Fruit fly (Drosophila melanogaster) whole organism, embryonic: ENCODE results near the gene Cralbp.

Experiments
- Aef1 ChIP-seq: fragments of 200-800 bp; sonication (Bioruptor generic); IDR thresholded peaks from 3 replicates; pipeline ENCODE4 v1.3.6; 2022; ENCODE audit warnings: missing biosample characterization, missing genetic modification characterization
- CG10267 ChIP-seq: fragments of 200-800 bp; sonication (Bioruptor generic); optimal IDR thresholded peaks from 2 replicates; lab custom pipeline; 2018; ENCODE audit warnings: missing biosample characterization, mild to moderate bottlenecking, missing genetic modification characterization, moderate library complexity
- CG10274 ChIP-seq: fragments of 200-800 bp; sonication (Bioruptor generic); optimal IDR thresholded peaks from 3 replicates; lab custom pipeline; 2017; ENCODE audit warnings: missing biosample characterization, mild to moderate bottlenecking, missing genetic modification characterization
- CG10431 ChIP-seq: fragments of 200-800 bp; sonication (Bioruptor generic); optimal IDR thresholded peaks from 3 replicates; lab custom pipeline; 2018; ENCODE audit warnings: missing biosample characterization, mild to moderate bottlenecking, missing genetic modification characterization
- CG10543 ChIP-seq: fragments of 200-800 bp; sonication (Bioruptor generic); optimal IDR thresholded peaks from 3 replicates; lab custom pipeline; 2017; ENCODE audit warnings: missing biosample characterization, mild to moderate bottlenecking, missing genetic modification characterization, moderate library complexity
- CG12942 ChIP-seq: fragments of 200-800 bp; sonication (Bioruptor generic); optimal IDR thresholded peaks from 3 replicates; lab custom pipeline; 2016; ENCODE audit warnings: missing biosample characterization, missing genetic modification characterization
- CG13123 ChIP-seq: fragments of 200-800 bp; sonication (Bioruptor generic); optimal IDR thresholded peaks from 2 replicates; lab custom pipeline; 2016; ENCODE audit warnings: missing biosample characterization, missing genetic modification characterization
- CG15269 ChIP-seq: fragments of 200-800 bp; sonication (Bioruptor generic); optimal IDR thresholded peaks from 2 replicates; lab custom pipeline; 2018; ENCODE audit warnings: missing biosample characterization, mild to moderate bottlenecking, missing genetic modification characterization, moderate library complexity
- CG1647 ChIP-seq: fragments of 200-800 bp; sonication (Bioruptor generic); optimal IDR thresholded peaks from 3 replicates; lab custom pipeline; 2016; ENCODE audit warnings: missing biosample characterization, missing genetic modification characterization
- CG16813 ChIP-seq: fragments of 200-800 bp; sonication (Bioruptor generic); IDR thresholded peaks from 3 replicates; pipeline ENCODE4 v1.3.6; 2022; ENCODE audit warnings: missing biosample characterization, missing genetic modification characterization; ENCODE audit not compliant: partially characterized antibody
- CG16815 ChIP-seq: fragments of 200-800 bp; sonication (Bioruptor generic); optimal IDR thresholded peaks from 3 replicates; lab custom pipeline; 2017; ENCODE audit warnings: missing biosample characterization, mild to moderate bottlenecking, missing genetic modification characterization
- CG16863 ChIP-seq: fragments of 200-800 bp; sonication (Bioruptor generic); optimal IDR thresholded peaks from 3 replicates; lab custom pipeline; 2016; ENCODE audit warnings: missing biosample characterization, missing genetic modification characterization
- CG18619 ChIP-seq: fragments of 200-800 bp; sonication (Bioruptor generic); optimal IDR thresholded peaks from 3 replicates; lab custom pipeline; 2017; ENCODE audit warnings: missing biosample characterization, mild to moderate bottlenecking, missing genetic modification characterization
- CG2120 ChIP-seq: fragments of 200-800 bp; sonication (Bioruptor generic); optimal IDR thresholded peaks from 3 replicates; lab custom pipeline; 2016; ENCODE audit warnings: missing biosample characterization, missing genetic modification characterization
- CG30403 ChIP-seq: fragments of 200-800 bp; sonication (Bioruptor generic); optimal IDR thresholded peaks from 3 replicates; lab custom pipeline; 2016; ENCODE audit warnings: missing biosample characterization, missing genetic modification characterization
- CG3281 ChIP-seq: fragments of 200-800 bp; sonication (Bioruptor generic); optimal IDR thresholded peaks from 3 replicates; lab custom pipeline; 2017; ENCODE audit warnings: missing biosample characterization, mild to moderate bottlenecking, missing genetic modification characterization
- CG33213 ChIP-seq: fragments of 200-800 bp; sonication (Bioruptor generic); optimal IDR thresholded peaks from 3 replicates; lab custom pipeline; 2016; ENCODE audit warnings: missing biosample characterization, missing genetic modification characterization
- CG3407 ChIP-seq: fragments of 200-800 bp; sonication (Bioruptor generic); optimal IDR thresholded peaks from 2 replicates; lab custom pipeline; 2018; ENCODE audit warnings: missing biosample characterization, mild to moderate bottlenecking, missing genetic modification characterization
- CG4707 ChIP-seq: fragments of 200-800 bp; sonication (Bioruptor generic); optimal IDR thresholded peaks from 2 replicates; lab custom pipeline; 2018; ENCODE audit warnings: missing biosample characterization, mild to moderate bottlenecking, missing genetic modification characterization, moderate library complexity
- CG4730 ChIP-seq: fragments of 200-800 bp; sonication (Bioruptor generic); IDR thresholded peaks from 2 replicates; pipeline ENCODE4 v1.3.6; 2022; ENCODE audit warnings: missing biosample characterization, missing genetic modification characterization
- CG8281 ChIP-seq: fragments of 200-800 bp; sonication (Bioruptor generic); optimal IDR thresholded peaks from 2 replicates; lab custom pipeline; 2018; ENCODE audit warnings: missing biosample characterization, mild to moderate bottlenecking, missing genetic modification characterization, moderate library complexity
- CG9215 ChIP-seq: fragments of 200-800 bp; sonication (Bioruptor generic); IDR thresholded peaks from 2 replicates; pipeline ENCODE4 v1.3.6; 2022; ENCODE audit warnings: missing biosample characterization, missing genetic modification characterization
- Camta ChIP-seq: fragments of 200-800 bp; sonication (Bioruptor generic); optimal IDR thresholded peaks from 2 replicates; lab custom pipeline; 2016; ENCODE audit warnings: missing biosample characterization, missing genetic modification characterization
- Chrac-16 ChIP-seq: fragments of 200-800 bp; sonication (Bioruptor generic); optimal IDR thresholded peaks from 3 replicates; lab custom pipeline; 2016; ENCODE audit warnings: missing biosample characterization, missing genetic modification characterization
- CrebB ChIP-seq: fragments of 200-800 bp; sonication (Bioruptor generic); optimal IDR thresholded peaks from 3 replicates; lab custom pipeline; 2018; ENCODE audit warnings: missing biosample characterization, mild to moderate bottlenecking, missing genetic modification characterization
- Dfd ChIP-seq, 2 experiments: fragments of >200 bp; optimal IDR thresholded peaks; 2 replicates each; lab custom pipeline; 2017; ENCODE audit warnings: missing biosample characterization in 2 of 2, missing genetic modification characterization in 2 of 2
- Dip3 ChIP-seq: fragments of 200-800 bp; sonication (Bioruptor generic); optimal IDR thresholded peaks from 3 replicates; lab custom pipeline; 2016; ENCODE audit warnings: missing biosample characterization, missing genetic modification characterization
- Dref ChIP-seq: fragments of 200-800 bp; sonication (Bioruptor generic); IDR thresholded peaks from 2 replicates; pipeline ENCODE4 v1.3.6; 2022; ENCODE audit warnings: missing biosample characterization, missing genetic modification characterization
- E2f2 ChIP-seq: fragments of 200-800 bp; sonication (Bioruptor generic); IDR thresholded peaks from 2 replicates; pipeline ENCODE4 v1.3.6; 2022; ENCODE audit warnings: missing biosample characterization, missing genetic modification characterization
- Gsc ChIP-seq: fragments of 200-800 bp; sonication (Bioruptor generic); IDR thresholded peaks from 2 replicates; pipeline ENCODE4 v1.3.6; 2022; ENCODE audit warnings: missing biosample characterization, missing genetic modification characterization
- Hr39 ChIP-seq: fragments of >200 bp; optimal IDR thresholded peaks from 2 replicates; lab custom pipeline; 2017
- Kr ChIP-seq: fragments of 200-800 bp; sonication (Bioruptor generic); optimal IDR thresholded peaks from 2 replicates; lab custom pipeline; 2017; ENCODE audit warnings: missing biosample characterization, mild to moderate bottlenecking, missing genetic modification characterization
- Mrtf ChIP-seq: fragments of 200-800 bp; sonication (Bioruptor generic); IDR thresholded peaks from 3 replicates; pipeline ENCODE4 v1.3.6; 2022; ENCODE audit warnings: missing biosample characterization, missing genetic modification characterization
- NFAT ChIP-seq: fragments of 200-800 bp; sonication (Bioruptor generic); IDR thresholded peaks from 2 replicates; pipeline ENCODE4 v1.3.6; 2022; ENCODE audit warnings: missing biosample characterization, missing genetic modification characterization
- Nf-YA ChIP-seq: fragments of 200-800 bp; sonication (Bioruptor generic); IDR thresholded peaks from 2 replicates; pipeline ENCODE4 v1.3.6; 2022; ENCODE audit warnings: missing biosample characterization, missing genetic modification characterization
- Nf-YB ChIP-seq: fragments of 200-800 bp; sonication (Bioruptor generic); optimal IDR thresholded peaks from 3 replicates; lab custom pipeline; 2019; ENCODE audit warnings: missing biosample characterization, mild to moderate bottlenecking, missing genetic modification characterization, moderate library complexity
- Optix ChIP-seq: fragments of 200-800 bp; sonication (Bioruptor generic); IDR thresholded peaks from 3 replicates; pipeline ENCODE4 v1.3.6; 2022; ENCODE audit warnings: missing biosample characterization, missing genetic modification characterization
- PHDP ChIP-seq: fragments of 200-800 bp; sonication (Bioruptor generic); optimal IDR thresholded peaks from 3 replicates; lab custom pipeline; 2018; ENCODE audit warnings: missing biosample characterization, mild to moderate bottlenecking, missing genetic modification characterization, moderate library complexity
- TFAM ChIP-seq: fragments of 200-800 bp; sonication (Bioruptor generic); optimal IDR thresholded peaks from 2 replicates; lab custom pipeline; 2017; ENCODE audit warnings: missing biosample characterization, missing genetic modification characterization, inconsistent platforms
- chm ChIP-seq: fragments of 200-800 bp; sonication (Bioruptor generic); IDR thresholded peaks from 2 replicates; pipeline ENCODE4 v1.3.6; 2022; ENCODE audit warnings: missing biosample characterization, missing genetic modification characterization
- dysf ChIP-seq: fragments of 200-800 bp; sonication (Bioruptor generic); IDR thresholded peaks from 3 replicates; pipeline ENCODE4 v1.3.6; 2022; ENCODE audit warnings: missing biosample characterization, missing genetic modification characterization
- fd102C ChIP-seq: fragments of 200-800 bp; sonication (Bioruptor generic); optimal IDR thresholded peaks from 2 replicates; lab custom pipeline; 2018; ENCODE audit warnings: missing biosample characterization, mild to moderate bottlenecking, missing genetic modification characterization, moderate library complexity
- gcm ChIP-seq: fragments of 200-800 bp; sonication (Bioruptor generic); optimal IDR thresholded peaks from 2 replicates; lab custom pipeline; 2019; ENCODE audit warnings: missing biosample characterization, mild to moderate bottlenecking, missing genetic modification characterization, moderate library complexity
- gem ChIP-seq: fragments of 200-800 bp; sonication (Bioruptor generic); optimal IDR thresholded peaks from 2 replicates; lab custom pipeline; 2019; ENCODE audit warnings: missing biosample characterization, mild to moderate bottlenecking, missing genetic modification characterization, moderate library complexity
- gfzf ChIP-seq: fragments of 200-800 bp; sonication (Bioruptor generic); optimal IDR thresholded peaks from 2 replicates; lab custom pipeline; 2016; ENCODE audit warnings: missing biosample characterization, mild to moderate bottlenecking, missing genetic modification characterization, moderate library complexity
- gsb ChIP-seq: fragments of 200-800 bp; sonication (Bioruptor generic); IDR thresholded peaks from 2 replicates; pipeline ENCODE4 v1.3.6; 2022; ENCODE audit warnings: missing biosample characterization, missing genetic modification characterization
- hbn ChIP-seq: fragments of 200-800 bp; sonication (Bioruptor generic); IDR thresholded peaks from 2 replicates; pipeline ENCODE4 v1.3.6; 2022; ENCODE audit warnings: missing biosample characterization, missing genetic modification characterization; ENCODE audit not compliant: partially characterized antibody
- mirr ChIP-seq: fragments of 200-800 bp; sonication (Bioruptor generic); optimal IDR thresholded peaks from 3 replicates; lab custom pipeline; 2018; ENCODE audit warnings: missing biosample characterization, mild to moderate bottlenecking, missing genetic modification characterization
- prd ChIP-seq, 3 experiments: fragments of >200 bp in 2 of 3; fragments of 200-800 bp in 1 of 3; sonication (Bioruptor generic) in 1 of 3; optimal IDR thresholded peaks in 2 of 3; IDR thresholded peaks in 1 of 3; 2 replicates in 2 of 3; 3 replicates in 1 of 3; pipeline versions ENCODE4 v1.3.6 to Lab custom; 2017 to 2022; ENCODE audit warnings: missing biosample characterization in 1 of 3, missing genetic modification characterization in 1 of 3
- psq ChIP-seq: fragments of 200-800 bp; sonication (Bioruptor generic); optimal IDR thresholded peaks from 2 replicates; lab custom pipeline; 2017; ENCODE audit warnings: missing biosample characterization, missing genetic modification characterization
- vnd ChIP-seq: fragments of 200-800 bp; sonication (Bioruptor generic); IDR thresholded peaks from 3 replicates; pipeline ENCODE4 v1.3.6; 2022; ENCODE audit warnings: missing biosample characterization, missing genetic modification characterization; ENCODE audit not compliant: partially characterized antibody
- zen2 ChIP-seq: fragments of 200-800 bp; sonication (Bioruptor generic); IDR thresholded peaks from 3 replicates; pipeline ENCODE4 v1.3.6; 2022; ENCODE audit warnings: missing biosample characterization, missing genetic modification characterization; ENCODE audit not compliant: partially characterized antibody

The Cralbp gene

dm6 chr3L:5793967-5794366 lies 7.4 kb upstream of the Cralbp start, which contains the start of gene Bre1 (continued):
- TF ChIP-seq CG16815 (no peak), gem (no peak), CG16863 (GFP tag; lab: Kevin White, UChicago) (no peak), CG9215 (GFP tag; lab: Robert Waterston, UW) (no peak), CG10274 (GFP tag; lab: Kevin White, UChicago) (no peak), Dip3 (GFP tag; lab: Kevin White, UChicago) (no peak), CG18619 (no peak), vnd (peak; percentile 55; the same call in 1 of the 3 replicates), CG3281 (no peak), Gsc (GFP tag; lab: Robert Waterston, UW) (no peak), CG2120 (no peak), Nf-YA (GFP tag; lab: Robert Waterston, UW) (no peak), CG8281 (tag; lab: Kevin White, UChicago) (no peak), CrebB (no peak), Nf-YB (GFP tag; lab: Kevin White, UChicago) (no peak), CG10543 (GFP tag; lab: Kevin White, UChicago) (no peak), dysf (GFP tag; lab: Robert Waterston, UW) (no peak), prd (optimal IDR thresholded peaks at IDR 0.05; lab: Kevin White, UChicago) (no peak), prd (GFP tag; IDR thresholded peaks at IDR 0.05; lab: Robert Waterston, UW) (0 out of 3 replicates have a peak, but pooled peaks have one; percentile 23), CG4707 (no peak), Chrac-16 (GFP tag; lab: Kevin White, UChicago) (no peak), Aef1 (no peak), CG33213 (GFP tag; lab: Kevin White, UChicago) (no peak), hbn (GFP tag; lab: Robert Waterston, UW) (peak; percentile 78), CG16813 (GFP tag; lab: Robert Waterston, UW) (peak; percentile 77), CG15269 (tag; lab: Kevin White, UChicago) (no peak), zen2 (peak; percentile 58; the same call in 2 of the 3 replicates), Dref (peak; percentile 97), CG12942 (GFP tag; lab: Kevin White, UChicago) (no peak), TFAM (GFP tag; lab: Kevin White, UChicago) (no peak), Kr (GFP tag; lab: Kevin White, UChicago) (no peak), psq (GFP tag; lab: Kevin White, UChicago) (no peak), NFAT (no peak), E2f2 (GFP tag; lab: Robert Waterston, UW) (peak; percentile 97), CG3407 (GFP tag; lab: Kevin White, UChicago) (no peak), CG4730 (no peak), mirr (no peak), Mrtf (GFP tag; lab: Robert Waterston, UW) (no peak), CG10267 (tag; lab: Kevin White, UChicago) (peak; percentile 71), Camta (GFP tag; lab: Kevin White, UChicago) (no peak), PHDP (tag; lab: Kevin White, UChicago) (no peak), gfzf (GFP tag; lab: Kevin White, UChicago) (peak; percentile 94), Dfd (GFP tag; optimal IDR thresholded peaks at IDR 0.05; lab: Kevin White, UChicago) (no peak), CG30403 (GFP tag; lab: Kevin White, UChicago) (no peak), CG10431 (GFP tag; lab: Kevin White, UChicago) (no peak), gcm (peak; percentile 45), Optix (GFP tag; lab: Robert Waterston, UW) (no peak), gsb (no peak), Hr39 (lab: Kevin White, UChicago) (no peak), CG13123 (no peak), chm (GFP tag; lab: Robert Waterston, UW) (no peak), CG1647 (no peak), fd102C (GFP tag; lab: Kevin White, UChicago) (no peak)
